Worm (Caenorhabditis elegans) whole organism, L1 larva: ENCODE data around the gene B0563.10.

Experiments
- C16A3.4 ChIP-seq: fragments of 150-350 bp; optimal IDR thresholded peaks from 2 replicates; lab custom pipeline; 2014; ENCODE audit warnings: missing biosample characterization, missing genetic modification characterization
- C34B4.2 ChIP-seq: sonication (generic microtip); optimal IDR thresholded peaks from 2 replicates; lab custom pipeline; 2017; ENCODE audit warnings: mild to moderate bottlenecking, missing genetic modification characterization, missing compliant biosample characterization
- alr-1 ChIP-seq: fragments of 200-800 bp; sonication (Bioruptor generic); optimal IDR thresholded peaks from 2 replicates; lab custom pipeline; 2018; ENCODE audit warnings: borderline replicate concordance, mild to moderate bottlenecking, missing genetic modification characterization, missing compliant biosample characterization
- ama-1 ChIP-seq: fragments of 150-350 bp; optimal IDR thresholded peaks from 2 replicates; lab custom pipeline; 2014
- blmp-1 ChIP-seq: fragments of 150-350 bp; optimal IDR thresholded peaks from 2 replicates; lab custom pipeline; 2014; ENCODE audit warnings: missing biosample characterization, missing genetic modification characterization
- ceh-90 ChIP-seq: sonication (generic microtip); optimal IDR thresholded peaks from 2 replicates; lab custom pipeline; 2016; ENCODE audit warnings: missing genetic modification characterization, missing compliant biosample characterization
- ces-1 ChIP-seq: fragments of 150-350 bp; optimal IDR thresholded peaks from 2 replicates; lab custom pipeline; 2014; ENCODE audit warnings: missing biosample characterization, missing genetic modification reagents, missing genetic modification characterization
- dpl-1 ChIP-seq, 3 experiments: fragments of 150-350 bp in 2 of 3; sonication (generic microtip) in 1 of 3; optimal IDR thresholded peaks; 2 replicates each; lab custom pipeline; 2014 to 2017; ENCODE audit warnings: missing biosample characterization in 3 of 3, missing genetic modification characterization in 3 of 3, missing genetic modification reagents in 3 of 3
- dsc-1 ChIP-seq: sonication (generic microtip); optimal IDR thresholded peaks from 2 replicates; lab custom pipeline; 2016; ENCODE audit warnings: mild to moderate bottlenecking, missing genetic modification characterization, missing compliant biosample characterization
- efl-1 ChIP-seq, 4 experiments: fragments of 150-350 bp; optimal IDR thresholded peaks in 3 of 4; peaks in 1 of 4; 1 replicate in 1 of 4; 2 replicates in 3 of 4; lab custom pipeline; 2014; ENCODE audit warnings: missing biosample characterization in 2 of 4, missing genetic modification characterization in 2 of 4, missing genetic modification reagents in 2 of 4
- elt-2 ChIP-seq: sonication (generic microtip); optimal IDR thresholded peaks from 2 replicates; lab custom pipeline; 2016; ENCODE audit warnings: missing genetic modification characterization, mild to moderate bottlenecking, inconsistent platforms, missing compliant biosample characterization, missing genetic modification reagents
- elt-3 ChIP-seq, 6 experiments: fragments of 150-350 bp in 1 of 6; sonication (generic microtip); optimal IDR thresholded peaks; 2 replicates each; lab custom pipeline; 2017 to 2018; ENCODE audit warnings: missing biosample characterization in 6 of 6, missing genetic modification characterization in 6 of 6, inconsistent platforms in 1 of 6
- fkh-10 ChIP-seq: sonication (generic microtip); optimal IDR thresholded peaks from 2 replicates; lab custom pipeline; 2017; ENCODE audit warnings: missing biosample characterization, missing genetic modification reagents, missing genetic modification characterization
- fkh-4 ChIP-seq: sonication (generic microtip); optimal IDR thresholded peaks from 2 replicates; lab custom pipeline; 2016; ENCODE audit warnings: missing compliant biosample characterization, missing genetic modification characterization, borderline replicate concordance
- grh-1 ChIP-seq: fragments of 200-800 bp; sonication (Bioruptor generic); IDR thresholded peaks from 2 replicates; pipeline ENCODE4 v1.3.6; 2022; ENCODE audit warnings: missing genetic modification reagents, missing genetic modification characterization, missing compliant biosample characterization
- hlh-17 ChIP-seq: fragments of 200-800 bp; sonication (Bioruptor generic); optimal IDR thresholded peaks from 2 replicates; lab custom pipeline; 2018; ENCODE audit warnings: missing genetic modification characterization, mild to moderate bottlenecking, missing compliant biosample characterization, moderate library complexity, borderline replicate concordance
- hlh-4 ChIP-seq: sonication (generic microtip); optimal IDR thresholded peaks from 2 replicates; lab custom pipeline; 2016; ENCODE audit warnings: mild to moderate bottlenecking, missing genetic modification characterization, missing compliant biosample characterization
- hpl-2 ChIP-seq: fragments of 150-350 bp; optimal IDR thresholded peaks from 2 replicates; lab custom pipeline; 2014; ENCODE audit warnings: missing biosample characterization, missing genetic modification reagents, missing genetic modification characterization
- jun-1 ChIP-seq: fragments of 150-350 bp; optimal IDR thresholded peaks from 2 replicates; lab custom pipeline; 2014; ENCODE audit warnings: missing biosample characterization, missing genetic modification reagents, missing genetic modification characterization
- lin-13 ChIP-seq: fragments of 150-350 bp; optimal IDR thresholded peaks from 2 replicates; lab custom pipeline; 2014; ENCODE audit warnings: missing biosample characterization, missing genetic modification reagents, missing genetic modification characterization
- lin-14 ChIP-seq: fragments of 200-800 bp; sonication (Bioruptor generic); optimal IDR thresholded peaks from 2 replicates; lab custom pipeline; 2018; ENCODE audit warnings: mild to moderate bottlenecking, missing genetic modification characterization, moderate library complexity, missing compliant biosample characterization
- lin-15B ChIP-seq: fragments of 150-350 bp; sonication (generic microtip); optimal IDR thresholded peaks from 3 replicates; lab custom pipeline; 2014; ENCODE audit warnings: missing biosample characterization, missing genetic modification characterization
- lin-35 ChIP-seq, 2 experiments: fragments of 150-350 bp; optimal IDR thresholded peaks; 2 replicates each; lab custom pipeline; 2014; ENCODE audit warnings: missing biosample characterization in 2 of 2, missing genetic modification characterization in 2 of 2, missing genetic modification reagents in 2 of 2
- lin-39 ChIP-seq: fragments of 150-350 bp; optimal IDR thresholded peaks from 2 replicates; lab custom pipeline; 2014; ENCODE audit warnings: missing biosample characterization, missing genetic modification reagents, missing genetic modification characterization
- lir-3 ChIP-seq: sonication (generic microtip); optimal IDR thresholded peaks from 2 replicates; lab custom pipeline; 2016; ENCODE audit warnings: mild to moderate bottlenecking, missing genetic modification characterization, moderate library complexity, missing compliant biosample characterization; ENCODE audit not compliant: poor library complexity
- lsy-2 ChIP-seq, 2 experiments: fragments of 150-350 bp; optimal IDR thresholded peaks; 2 replicates each; lab custom pipeline; 2014; ENCODE audit warnings: missing biosample characterization in 2 of 2, missing genetic modification characterization in 2 of 2
- mab-9 ChIP-seq: fragments of 200-800 bp; sonication (Bioruptor generic); IDR thresholded peaks from 2 replicates; pipeline ENCODE4 v1.3.6; 2022; ENCODE audit warnings: missing genetic modification reagents, missing genetic modification characterization, missing compliant biosample characterization
- mdl-1 ChIP-seq, 2 experiments: fragments of 150-350 bp; optimal IDR thresholded peaks; 2 replicates each; lab custom pipeline; 2014 to 2017; ENCODE audit warnings: missing biosample characterization in 2 of 2, missing genetic modification characterization in 2 of 2, inconsistent platforms in 1 of 2
- mep-1 ChIP-seq: fragments of 150-350 bp; optimal IDR thresholded peaks from 2 replicates; lab custom pipeline; 2014; ENCODE audit warnings: missing biosample characterization, missing genetic modification characterization
- nhr-12 ChIP-seq: sonication (generic microtip); optimal IDR thresholded peaks from 2 replicates; lab custom pipeline; 2017; ENCODE audit warnings: missing biosample characterization, missing genetic modification characterization
- nhr-19 ChIP-seq: fragments of 200-800 bp; sonication (Bioruptor generic); conservative IDR thresholded peaks from 2 replicates; pipeline ENCODE4 v1.3.6; 2022; ENCODE audit warnings: missing genetic modification characterization, missing compliant biosample characterization
- nhr-20 ChIP-seq: sonication (generic microtip); optimal IDR thresholded peaks from 2 replicates; lab custom pipeline; 2016; ENCODE audit warnings: mild to moderate bottlenecking, missing genetic modification characterization, missing compliant biosample characterization
- nhr-28 ChIP-seq: fragments of 150-350 bp; optimal IDR thresholded peaks from 2 replicates; lab custom pipeline; 2014; ENCODE audit warnings: missing biosample characterization, missing genetic modification characterization
- nhr-71 ChIP-seq: sonication (generic microtip); optimal IDR thresholded peaks from 2 replicates; lab custom pipeline; 2016; ENCODE audit warnings: mild to moderate bottlenecking, missing genetic modification characterization, moderate library complexity, missing compliant biosample characterization
- nhr-76 ChIP-seq: sonication (generic microtip); optimal IDR thresholded peaks from 2 replicates; lab custom pipeline; 2017; ENCODE audit warnings: missing biosample characterization, missing genetic modification characterization
- nhr-84 ChIP-seq: sonication (generic microtip); optimal IDR thresholded peaks from 2 replicates; lab custom pipeline; 2017; ENCODE audit warnings: missing biosample characterization, missing genetic modification characterization
- nhr-85 ChIP-seq: sonication (generic microtip); peaks from one replicate; lab custom pipeline; 2016; ENCODE audit warnings: missing genetic modification characterization, inconsistent platforms, missing compliant biosample characterization
- nhr-90 ChIP-seq: sonication (generic microtip); optimal IDR thresholded peaks from 2 replicates; lab custom pipeline; 2016; ENCODE audit warnings: mild to moderate bottlenecking, missing genetic modification characterization, missing compliant biosample characterization; ENCODE audit not compliant: poor library complexity
- skn-1 ChIP-seq: fragments of 150-350 bp; optimal IDR thresholded peaks from 2 replicates; lab custom pipeline; 2014; ENCODE audit warnings: missing biosample characterization, missing genetic modification characterization
- snpc-4 ChIP-seq: fragments of 150-350 bp; optimal IDR thresholded peaks from 2 replicates; lab custom pipeline; 2014; ENCODE audit warnings: missing biosample characterization, missing genetic modification characterization
- snu-23 ChIP-seq: sonication (generic microtip); optimal IDR thresholded peaks from 2 replicates; lab custom pipeline; 2016; ENCODE audit warnings: missing genetic modification characterization, missing compliant biosample characterization
- sox-4 ChIP-seq: sonication (generic microtip); optimal IDR thresholded peaks from 2 replicates; lab custom pipeline; 2016; ENCODE audit warnings: missing genetic modification characterization, missing compliant biosample characterization
- sptf-1 ChIP-seq: fragments of 150-350 bp; optimal IDR thresholded peaks from 2 replicates; lab custom pipeline; 2014; ENCODE audit warnings: missing biosample characterization, missing genetic modification characterization
- tbx-2 ChIP-seq: sonication (generic microtip); optimal IDR thresholded peaks from 2 replicates; lab custom pipeline; 2016; ENCODE audit warnings: missing genetic modification characterization, missing compliant biosample characterization
- unc-130 ChIP-seq: fragments of 150-350 bp; optimal IDR thresholded peaks from 2 replicates; lab custom pipeline; 2017; ENCODE audit warnings: missing biosample characterization, missing genetic modification characterization, inconsistent platforms
- unc-62 ChIP-seq: fragments of 150-350 bp; optimal IDR thresholded peaks from 2 replicates; lab custom pipeline; 2014; ENCODE audit warnings: missing biosample characterization, missing genetic modification reagents, missing genetic modification characterization
- unc-98 ChIP-seq: fragments of 200-800 bp; sonication (Bioruptor generic); IDR thresholded peaks from 2 replicates; pipeline ENCODE4 v1.3.6; 2022; ENCODE audit warnings: missing genetic modification characterization, missing compliant biosample characterization
- zip-4 ChIP-seq: fragments of 200-800 bp; sonication (Bioruptor generic); optimal IDR thresholded peaks from 2 replicates; lab custom pipeline; 2018; ENCODE audit warnings: mild to moderate bottlenecking, missing genetic modification characterization, moderate library complexity, missing compliant biosample characterization
- ztf-11 ChIP-seq, 2 experiments: sonication (generic microtip); optimal IDR thresholded peaks; 2 replicates each; lab custom pipeline; 2016 to 2017; ENCODE audit warnings: missing genetic modification characterization in 2 of 2, missing biosample characterization in 1 of 2, missing compliant biosample characterization in 1 of 2

B0563.10 gene

DNA sequence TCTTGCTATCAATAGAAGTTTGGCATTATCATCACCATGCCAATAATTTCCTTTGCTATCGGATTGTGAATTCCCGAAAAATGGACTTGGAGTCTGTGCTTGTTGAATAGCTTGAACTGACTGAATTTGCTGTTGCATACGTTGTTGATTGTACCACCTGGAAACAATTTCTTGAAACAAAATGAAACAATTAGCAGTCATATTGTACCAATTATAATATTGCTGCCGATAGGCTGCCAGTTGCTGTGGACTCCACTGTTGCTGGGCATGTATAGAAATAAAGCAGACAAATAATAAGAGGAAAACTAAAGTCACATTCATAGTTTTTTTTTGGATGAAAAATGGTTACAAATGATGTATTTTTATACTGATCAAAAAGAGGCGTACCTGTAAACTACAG, at the start of gene B0563.10:
B0563.10 (minus strand) TSS at position 325 of the 400 bp plus-strand sequence.
- TF ChIP-seq dsc-1 = peak; percentile 96
- no peak for TF ChIP-seq unc-98 (GFP tag; lab: Robert Waterston, UW)
- TF ChIP-seq fkh-4 (tag; lab: Kevin White, UChicago) = peak; percentile 96
- no peak for TF ChIP-seq snpc-4 (tag; lab: Kevin White, UChicago)
- TF ChIP-seq zip-4 = no peak

DNA sequence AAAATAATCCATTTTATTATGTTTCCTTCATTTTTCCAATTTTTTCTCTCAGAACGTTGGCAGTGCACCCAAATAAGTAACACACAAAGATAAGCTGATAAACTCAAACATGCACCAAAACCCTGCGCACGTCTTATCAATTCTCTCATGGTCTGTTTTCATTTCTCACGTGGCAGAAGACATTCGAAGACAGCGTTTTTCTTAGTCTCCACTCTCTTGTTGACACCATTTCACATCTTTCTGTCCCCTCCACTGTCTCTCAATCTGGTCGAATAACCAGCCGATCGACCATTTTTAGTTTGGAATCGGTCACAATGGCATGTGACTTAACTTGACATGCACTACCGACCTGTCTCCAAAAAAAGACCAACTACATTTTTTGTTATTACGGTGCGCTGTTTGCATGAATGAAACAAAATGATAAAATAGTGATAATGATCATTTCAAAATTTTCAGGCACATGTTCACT, 46.9 kb upstream of the B0563.10 start, which contains the start of gene C35B8.3:
C35B8.3 (plus strand) TSS at position 51 of the 469 bp plus-strand sequence.
- no peak for TF ChIP-seq ces-1 (GFP tag; lab: Kevin White, UChicago)
- TF ChIP-seq nhr-71 (tag; lab: Kevin White, UChicago) = peak; percentile 72
- TF ChIP-seq ceh-90 (tag; lab: Kevin White, UChicago) = no peak
- no peak for TF ChIP-seq sox-4 (tag; lab: Kevin White, UChicago)
- no peak for TF ChIP-seq lin-39 (tag; lab: Kevin White, UChicago)
- no peak for TF ChIP-seq fkh-4 (tag; lab: Kevin White, UChicago)
- 0 out of 2 replicates have a peak, but pooled peaks have one; percentile 36 for TF ChIP-seq grh-1 (GFP tag; lab: Robert Waterston, UW)
- TF ChIP-seq C16A3.4 (tag; lab: Kevin White, UChicago) = peak; percentile 40
- no peak for TF ChIP-seq lin-13 (GFP tag; lab: Kevin White, UChicago)
- TF ChIP-seq zip-4 = no peak
- no peak for TF ChIP-seq hlh-4 (tag; lab: Kevin White, UChicago)
- peak; percentile 90 for TF ChIP-seq nhr-20
- TF ChIP-seq dsc-1 = no peak
- peak; percentile 91 for TF ChIP-seq nhr-85 (tag; lab: Kevin White, UChicago)
- TF ChIP-seq efl-1 (optimal IDR thresholded peaks at IDR 0.05; lab: Kevin White, UChicago) = no peak
- peak in 1 of 2 experiments; percentile 91 for TF ChIP-seq efl-1 (GFP tag; optimal IDR thresholded peaks at IDR 0.05 in 1 of 2; lab: Kevin White, UChicago)
- no peak for TF ChIP-seq nhr-12 (tag; lab: Kevin White, UChicago)
- no peak for TF ChIP-seq C34B4.2 (tag; lab: Kevin White, UChicago)
- peak; percentile 77 for TF ChIP-seq blmp-1 (tag; lab: Kevin White, UChicago)
- no peak for TF ChIP-seq mab-9
- TF ChIP-seq elt-2 (tag; lab: Kevin White, UChicago) = peak; percentile 81
- no peak for TF ChIP-seq unc-62 (GFP tag; lab: Kevin White, UChicago)
- TF ChIP-seq lin-14 (GFP tag; lab: Kevin White, UChicago) = peak; percentile 70
- TF ChIP-seq alr-1 = no peak
- peak; percentile 23 for TF ChIP-seq skn-1 (tag; lab: Kevin White, UChicago)
- TF ChIP-seq ztf-11 (tag; optimal IDR thresholded peaks at IDR 0.05; lab: Kevin White, UChicago) = no peak
- TF ChIP-seq lin-15B (tag; lab: Kevin White, UChicago) = no peak
- TF ChIP-seq mdl-1 (tag; optimal IDR thresholded peaks at IDR 0.05; lab: Kevin White, UChicago) = peak in 1 of 2 experiments; percentile 88
- TF ChIP-seq fkh-10 (GFP tag; lab: Kevin White, UChicago) = no peak
- TF ChIP-seq elt-3 (tag; optimal IDR thresholded peaks at IDR 0.05; lab: Kevin White, UChicago) = peak in 4 of 6 experiments; percentile 15 to 87 (median 42)
- TF ChIP-seq sptf-1 = no peak
- TF ChIP-seq lsy-2 (tag; optimal IDR thresholded peaks at IDR 0.05; lab: Kevin White, UChicago) = peak in 1 of 2 experiments; percentile 47
- TF ChIP-seq lir-3 (tag; lab: Kevin White, UChicago) = no peak
- no peak for TF ChIP-seq nhr-28 (tag; lab: Kevin White, UChicago)
- peak in 1 of 2 experiments; percentile 79 for TF ChIP-seq lin-35 (GFP tag; optimal IDR thresholded peaks at IDR 0.05; lab: Kevin White, UChicago)
- TF ChIP-seq hpl-2 (GFP tag; lab: Kevin White, UChicago) = no peak
- no peak for TF ChIP-seq hlh-17
- TF ChIP-seq mep-1 = peak; percentile 29
- peak; percentile 48 for TF ChIP-seq tbx-2 (tag; lab: Kevin White, UChicago)
- TF ChIP-seq nhr-84 (tag; lab: Kevin White, UChicago) = no peak
- no peak for TF ChIP-seq ama-1
- TF ChIP-seq nhr-19 = peak; percentile 34
- peak in 1 of 3 experiments; percentile 6 for TF ChIP-seq dpl-1 (GFP tag; optimal IDR thresholded peaks at IDR 0.05; lab: Kevin White, UChicago)
- peak; percentile 76 for TF ChIP-seq snu-23 (GFP tag; lab: Kevin White, UChicago)
- TF ChIP-seq nhr-76 (tag; lab: Kevin White, UChicago) = no peak
- TF ChIP-seq nhr-90 = peak; percentile 73
- TF ChIP-seq jun-1 (tag; lab: Kevin White, UChicago) = peak; percentile 20
- TF ChIP-seq unc-130 = peak; percentile 60
